Fruit fly (Drosophila melanogaster) whole organism, embryonic: ENCODE results near the gene CG4991.

Experiments used
- Awh ChIP-seq: fragments of 200-800 bp; sonication (Bioruptor generic); IDR thresholded peaks from 2 replicates; pipeline ENCODE4, ENCODE4 v1.3.6; 2022; ENCODE audit warnings: missing biosample characterization, missing genetic modification characterization
- CG10267 ChIP-seq: fragments of 200-800 bp; sonication (Bioruptor generic); optimal IDR thresholded peaks from 2 replicates; lab custom pipeline; 2018; ENCODE audit warnings: missing biosample characterization, mild to moderate bottlenecking, missing genetic modification characterization, moderate library complexity
- CG10366 ChIP-seq: fragments of 200-800 bp; sonication (Bioruptor generic); IDR thresholded peaks from 2 replicates; pipeline ENCODE4 v1.3.6; 2022; ENCODE audit warnings: missing biosample characterization, missing genetic modification characterization
- CG12071 ChIP-seq: fragments of 200-800 bp; sonication (Bioruptor generic); optimal IDR thresholded peaks from 3 replicates; lab custom pipeline; 2018; ENCODE audit warnings: missing biosample characterization, mild to moderate bottlenecking, missing genetic modification characterization
- CG1233 ChIP-seq: fragments of 200-800 bp; sonication (Bioruptor generic); optimal IDR thresholded peaks from 4 replicates; lab custom pipeline; 2018; ENCODE audit warnings: missing biosample characterization, mild to moderate bottlenecking, missing genetic modification characterization
- CG12744 ChIP-seq: fragments of 200-800 bp; sonication (Bioruptor generic); optimal IDR thresholded peaks from 2 replicates; lab custom pipeline; 2016; ENCODE audit warnings: missing biosample characterization, missing genetic modification characterization
- CG13287 ChIP-seq: fragments of 200-800 bp; sonication (Bioruptor generic); IDR thresholded peaks from 2 replicates; pipeline ENCODE4 v1.3.6; 2022; ENCODE audit warnings: missing biosample characterization, missing genetic modification characterization; ENCODE audit not compliant: partially characterized antibody
- CG15269 ChIP-seq: fragments of 200-800 bp; sonication (Bioruptor generic); optimal IDR thresholded peaks from 2 replicates; lab custom pipeline; 2018; ENCODE audit warnings: missing biosample characterization, mild to moderate bottlenecking, missing genetic modification characterization, moderate library complexity
- CG1602 ChIP-seq: fragments of 200-800 bp; sonication (Bioruptor generic); optimal IDR thresholded peaks from 3 replicates; lab custom pipeline; 2016; ENCODE audit warnings: missing biosample characterization, missing genetic modification characterization
- CG1603 ChIP-seq: fragments of 200-800 bp; sonication (Bioruptor generic); optimal IDR thresholded peaks from 2 replicates; lab custom pipeline; 2019; ENCODE audit warnings: missing biosample characterization, mild to moderate bottlenecking, missing genetic modification characterization, moderate library complexity
- CG17186 ChIP-seq: fragments of 200-800 bp; sonication (Bioruptor generic); optimal IDR thresholded peaks from 3 replicates; lab custom pipeline; 2017; ENCODE audit warnings: missing biosample characterization, missing genetic modification reagents, missing genetic modification characterization
- CG31365 ChIP-seq: fragments of 200-800 bp; sonication (Bioruptor generic); optimal IDR thresholded peaks from 2 replicates; lab custom pipeline; 2018; ENCODE audit warnings: missing biosample characterization, mild to moderate bottlenecking, missing genetic modification characterization
- CG34224 ChIP-seq: fragments of 200-800 bp; sonication (Bioruptor generic); IDR thresholded peaks from 3 replicates; pipeline ENCODE4 v1.3.6; 2022; ENCODE audit warnings: missing biosample characterization, missing genetic modification characterization; ENCODE audit not compliant: partially characterized antibody
- CG3838 ChIP-seq: fragments of 200-800 bp; sonication (Bioruptor generic); optimal IDR thresholded peaks from 3 replicates; lab custom pipeline; 2016; ENCODE audit warnings: missing biosample characterization, missing genetic modification characterization
- CG4617 ChIP-seq: fragments of 200-800 bp; sonication (Bioruptor generic); optimal IDR thresholded peaks from 3 replicates; lab custom pipeline; 2016; ENCODE audit warnings: missing biosample characterization, missing genetic modification characterization, borderline replicate concordance
- CG5180 ChIP-seq: fragments of 200-800 bp; sonication (Bioruptor generic); optimal IDR thresholded peaks from 3 replicates; lab custom pipeline; 2017; ENCODE audit warnings: missing biosample characterization, missing genetic modification characterization, mild to moderate bottlenecking, moderate library complexity, missing genetic modification reagents
- CG6683 ChIP-seq: fragments of 200-800 bp; sonication (Bioruptor generic); optimal IDR thresholded peaks from 2 replicates; lab custom pipeline; 2017; ENCODE audit warnings: missing biosample characterization, mild to moderate bottlenecking, missing genetic modification characterization, missing genetic modification reagents
- CG8281 ChIP-seq: fragments of 200-800 bp; sonication (Bioruptor generic); optimal IDR thresholded peaks from 2 replicates; lab custom pipeline; 2018; ENCODE audit warnings: missing biosample characterization, mild to moderate bottlenecking, missing genetic modification characterization, moderate library complexity
- CG8290 ChIP-seq, 3 experiments: fragments of 200-800 bp; sonication (Bioruptor generic); optimal IDR thresholded peaks; 2 replicates each; lab custom pipeline; 2016 to 2019; ENCODE audit warnings: missing biosample characterization in 3 of 3, missing genetic modification characterization in 3 of 3, mild to moderate bottlenecking in 2 of 3, moderate library complexity in 1 of 3
- CG9437 ChIP-seq: fragments of 200-800 bp; sonication (Bioruptor generic); optimal IDR thresholded peaks from 2 replicates; lab custom pipeline; 2018; ENCODE audit warnings: missing biosample characterization, mild to moderate bottlenecking, missing genetic modification characterization
- Dip2 ChIP-seq: fragments of 200-800 bp; sonication (Bioruptor generic); IDR thresholded peaks from 2 replicates; pipeline ENCODE4 v1.3.6; 2022; ENCODE audit warnings: missing biosample characterization, missing genetic modification characterization
- E2f2 ChIP-seq: fragments of 200-800 bp; sonication (Bioruptor generic); IDR thresholded peaks from 2 replicates; pipeline ENCODE4 v1.3.6; 2022; ENCODE audit warnings: missing biosample characterization, missing genetic modification characterization
- Fer2 ChIP-seq: fragments of 200-800 bp; sonication (Bioruptor generic); optimal IDR thresholded peaks from 2 replicates; lab custom pipeline; 2018; ENCODE audit warnings: missing biosample characterization, mild to moderate bottlenecking, missing genetic modification characterization, moderate library complexity
- Gug ChIP-seq: fragments of 200-800 bp; sonication (Bioruptor generic); IDR thresholded peaks from 4 replicates; pipeline ENCODE4 v1.3.6; 2022; ENCODE audit warnings: missing biosample characterization, missing genetic modification characterization
- HHEX ChIP-seq: fragments of 200-800 bp; sonication (Bioruptor generic); optimal IDR thresholded peaks from 3 replicates; lab custom pipeline; 2017; ENCODE audit warnings: missing biosample characterization, mild to moderate bottlenecking, missing genetic modification characterization, missing genetic modification reagents
- HLHmδ ChIP-seq: fragments of 200-800 bp; sonication (Bioruptor generic); optimal IDR thresholded peaks from 2 replicates; lab custom pipeline; 2018; ENCODE audit warnings: missing biosample characterization, mild to moderate bottlenecking, missing genetic modification characterization, moderate library complexity
- HmgZ ChIP-seq: fragments of 200-800 bp; sonication (Bioruptor generic); optimal IDR thresholded peaks from 2 replicates; lab custom pipeline; 2018; ENCODE audit warnings: missing biosample characterization, mild to moderate bottlenecking, missing genetic modification characterization
- Hmx ChIP-seq: fragments of 200-800 bp; sonication (Bioruptor generic); optimal IDR thresholded peaks from 2 replicates; lab custom pipeline; 2016; ENCODE audit warnings: missing biosample characterization, missing genetic modification characterization
- Med ChIP-seq: fragments of 200-800 bp; sonication (Bioruptor generic); peaks from one replicate; lab custom pipeline; 2016; ENCODE audit warnings: missing biosample characterization, missing genetic modification characterization, mild to moderate bottlenecking, inconsistent platforms, moderate library complexity
- Scr ChIP-seq: fragments of 200-800 bp; sonication (Bioruptor generic); IDR thresholded peaks from 2 replicates; pipeline ENCODE4 v1.3.6; 2022; ENCODE audit warnings: missing biosample characterization, missing genetic modification characterization; ENCODE audit not compliant: partially characterized antibody
- Sin3A ChIP-seq: fragments of >200 bp; optimal IDR thresholded peaks from 2 replicates; lab custom pipeline; 2018
- Sox100B ChIP-seq: fragments of 200-800 bp; sonication (Bioruptor generic); optimal IDR thresholded peaks from 3 replicates; lab custom pipeline; 2018; ENCODE audit warnings: missing biosample characterization, mild to moderate bottlenecking, missing genetic modification characterization
- ab ChIP-seq: fragments of 200-800 bp; sonication (Bioruptor generic); optimal IDR thresholded peaks from 2 replicates; lab custom pipeline; 2016; ENCODE audit warnings: missing biosample characterization, missing genetic modification characterization
- cad ChIP-seq: fragments of >200 bp; optimal IDR thresholded peaks from 2 replicates; lab custom pipeline; 2017; ENCODE audit warnings: missing biosample characterization, missing genetic modification characterization
- cwo ChIP-seq: fragments of 200-800 bp; sonication (Bioruptor generic); optimal IDR thresholded peaks from 3 replicates; lab custom pipeline; 2017; ENCODE audit warnings: missing biosample characterization, missing genetic modification characterization, mild to moderate bottlenecking, moderate library complexity, missing genetic modification reagents
- disco-r ChIP-seq: fragments of 200-800 bp; sonication (Bioruptor generic); optimal IDR thresholded peaks from 2 replicates; lab custom pipeline; 2016; ENCODE audit warnings: missing biosample characterization, missing genetic modification characterization
- gfzf ChIP-seq: fragments of 200-800 bp; sonication (Bioruptor generic); optimal IDR thresholded peaks from 2 replicates; lab custom pipeline; 2016; ENCODE audit warnings: missing biosample characterization, mild to moderate bottlenecking, missing genetic modification characterization, moderate library complexity
- gt ChIP-seq: fragments of 200-800 bp; sonication (Bioruptor generic); IDR thresholded peaks from 2 replicates; pipeline ENCODE4 v1.3.6; 2022; ENCODE audit warnings: missing biosample characterization, missing genetic modification characterization
- hth ChIP-seq: fragments of >200 bp; optimal IDR thresholded peaks from 2 replicates; lab custom pipeline; 2017; ENCODE audit warnings: inconsistent platforms
- jigr1 ChIP-seq: fragments of 200-800 bp; sonication (Bioruptor generic); IDR thresholded peaks from 3 replicates; pipeline ENCODE4 v1.3.6; 2022; ENCODE audit warnings: missing biosample characterization, missing genetic modification characterization
- jing ChIP-seq: fragments of 200-800 bp; sonication (Bioruptor generic); optimal IDR thresholded peaks from 2 replicates; lab custom pipeline; 2018; ENCODE audit warnings: missing biosample characterization, mild to moderate bottlenecking, missing genetic modification characterization
- maf-S ChIP-seq: fragments of 200-800 bp; sonication (Bioruptor generic); optimal IDR thresholded peaks from 2 replicates; lab custom pipeline; 2016; ENCODE audit warnings: missing biosample characterization, missing genetic modification characterization
- nmo ChIP-seq: fragments of 200-800 bp; sonication (Bioruptor generic); optimal IDR thresholded peaks from 2 replicates; lab custom pipeline; 2018; ENCODE audit warnings: missing biosample characterization, mild to moderate bottlenecking, missing genetic modification characterization, moderate library complexity
- prd ChIP-seq, 3 experiments: fragments of >200 bp in 2 of 3; fragments of 200-800 bp in 1 of 3; sonication (Bioruptor generic) in 1 of 3; optimal IDR thresholded peaks in 2 of 3; IDR thresholded peaks in 1 of 3; 2 replicates in 2 of 3; 3 replicates in 1 of 3; pipeline versions ENCODE4 v1.3.6 to Lab custom; 2017 to 2022; ENCODE audit warnings: missing biosample characterization in 1 of 3, missing genetic modification characterization in 1 of 3
- pum ChIP-seq: fragments of 200-800 bp; sonication (Bioruptor generic); optimal IDR thresholded peaks from 2 replicates; lab custom pipeline; 2016; ENCODE audit warnings: missing biosample characterization, missing genetic modification characterization
- sens ChIP-seq: fragments of 200-800 bp; sonication (Bioruptor generic); peaks from one replicate; lab custom pipeline; 2016; ENCODE audit warnings: missing biosample characterization, missing genetic modification characterization
- slbo ChIP-seq: fragments of 200-800 bp; sonication (Bioruptor generic); IDR thresholded peaks from 2 replicates; pipeline ENCODE4 v1.3.6; 2022; ENCODE audit warnings: missing biosample characterization, missing genetic modification characterization
- sna ChIP-seq: fragments of 200-800 bp; sonication (Bioruptor generic); IDR thresholded peaks from 2 replicates; pipeline ENCODE4 v1.3.6; 2022; ENCODE audit warnings: missing biosample characterization, missing genetic modification characterization; ENCODE audit not compliant: partially characterized antibody
- tll ChIP-seq, 2 experiments: fragments of 200-800 bp in 1 of 2; fragments of >200 bp in 1 of 2; sonication (Bioruptor generic) in 1 of 2; optimal IDR thresholded peaks; 2 replicates each; lab custom pipeline; 2017 to 2019; ENCODE audit warnings: missing biosample characterization in 2 of 2, missing genetic modification characterization in 2 of 2, mild to moderate bottlenecking in 1 of 2, moderate library complexity in 1 of 2
- usp ChIP-seq: fragments of >200 bp; optimal IDR thresholded peaks from 2 replicates; lab custom pipeline; 2017; ENCODE audit warnings: missing biosample characterization, missing genetic modification characterization

Gene CG4991

dm6 chrX:17148951-17149449 lies 57.3 kb downstream of the CG4991 start, which contains the start of gene Chchd2 (continued):
- TF ChIP-seq hth (no peak), CG15269 (no peak), CG12071 (GFP tag; lab: Kevin White, UChicago) (no peak), CG17186 (GFP tag; lab: Kevin White, UChicago) (no peak), Med (GFP tag; lab: Kevin White, UChicago) (peak; percentile 20), CG4617 (peak; percentile 44), Gug (GFP tag; lab: Robert Waterston, UW) (no peak), maf-S (GFP tag; lab: Kevin White, UChicago) (no peak), usp (GFP tag; lab: Kevin White, UChicago) (no peak), CG10267 (tag; lab: Kevin White, UChicago) (no peak), HmgZ (tag; lab: Kevin White, UChicago) (no peak), cwo (no peak), HLHmδ (GFP tag; lab: Kevin White, UChicago) (no peak), CG1233 (no peak), Fer2 (tag; lab: Kevin White, UChicago) (no peak), CG12744 (GFP tag; lab: Kevin White, UChicago) (no peak), slbo (no peak), HHEX (GFP tag; lab: Kevin White, UChicago) (peak; percentile 28), pum (no peak), Scr (GFP tag; lab: Robert Waterston, UW) (no peak), CG5180 (GFP tag; lab: Kevin White, UChicago) (no peak), nmo (no peak), CG8290 (GFP tag; optimal IDR thresholded peaks at IDR 0.05; lab: Kevin White, UChicago) (no peak), CG8290 (tag; optimal IDR thresholded peaks at IDR 0.05; lab: Kevin White, UChicago) (no peak), CG1603 (tag; lab: Kevin White, UChicago) (no peak), CG3838 (GFP tag; lab: Kevin White, UChicago) (no peak), CG9437 (GFP tag; lab: Kevin White, UChicago) (no peak), Hmx (GFP tag; lab: Kevin White, UChicago) (no peak), cad (GFP tag; lab: Kevin White, UChicago) (no peak), jing (no peak), Awh (GFP tag; lab: Robert Waterston, UW) (no peak), CG34224 (GFP tag; lab: Robert Waterston, UW) (no peak), ab (GFP tag; lab: Kevin White, UChicago) (no peak), jigr1 (GFP tag; lab: Robert Waterston, UW) (no peak), CG31365 (no peak), E2f2 (GFP tag; lab: Robert Waterston, UW) (no peak), prd (optimal IDR thresholded peaks at IDR 0.05; lab: Kevin White, UChicago) (no peak), prd (GFP tag; IDR thresholded peaks at IDR 0.05; lab: Robert Waterston, UW) (no peak), Sox100B (GFP tag; lab: Kevin White, UChicago) (no peak), CG13287 (no peak), CG8281 (tag; lab: Kevin White, UChicago) (no peak), Dip2 (GFP tag; lab: Robert Waterston, UW) (no peak), disco-r (GFP tag; lab: Kevin White, UChicago) (no peak), sens (peak; percentile 11), CG1602 (GFP tag; lab: Kevin White, UChicago) (no peak), CG10366 (GFP tag; lab: Robert Waterston, UW) (no peak), CG6683 (GFP tag; lab: Kevin White, UChicago) (no peak), sna (GFP tag; lab: Robert Waterston, UW) (no peak), gfzf (peak; percentile 62), Sin3A (lab: Kevin White, UChicago) (no peak), tll (GFP tag; optimal IDR thresholded peaks at IDR 0.05; lab: Kevin White, UChicago) (no peak), gt (no peak)
